Worm (Caenorhabditis elegans): ENCODE results near the gene Y34B4A.10.

Y34B4A.10 gene

DNA sequence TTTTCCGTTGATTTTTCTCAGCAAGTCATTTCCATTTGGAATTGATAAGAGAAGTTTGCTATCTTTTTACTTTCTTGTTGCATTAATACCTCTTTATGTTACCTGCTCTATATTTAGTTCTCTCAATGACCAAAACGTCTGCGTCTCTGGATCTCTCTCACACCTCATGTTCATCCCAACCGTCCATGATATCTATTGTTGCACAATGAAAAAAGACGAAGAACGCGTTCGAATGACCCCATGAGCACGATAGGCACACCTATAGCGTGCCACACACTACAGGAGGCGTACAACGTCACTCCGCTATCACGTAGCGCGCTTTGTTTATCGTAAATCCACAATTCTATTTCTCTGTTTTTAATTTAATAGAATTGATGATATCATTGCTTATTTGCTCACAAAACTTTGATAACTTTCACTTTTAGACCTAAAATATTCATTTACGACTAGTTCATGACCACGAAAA, 29.5 kb downstream of the Y34B4A.10 start, which contains the start of gene Y34B4A.2:
TSS of gene Y34B4A.2 (plus strand) at position 328 of the 466 bp plus-strand sequence.
- TF ChIP-seq unc-62 (GFP tag; optimal IDR thresholded peaks at IDR 0.05), result no peak

DNA sequence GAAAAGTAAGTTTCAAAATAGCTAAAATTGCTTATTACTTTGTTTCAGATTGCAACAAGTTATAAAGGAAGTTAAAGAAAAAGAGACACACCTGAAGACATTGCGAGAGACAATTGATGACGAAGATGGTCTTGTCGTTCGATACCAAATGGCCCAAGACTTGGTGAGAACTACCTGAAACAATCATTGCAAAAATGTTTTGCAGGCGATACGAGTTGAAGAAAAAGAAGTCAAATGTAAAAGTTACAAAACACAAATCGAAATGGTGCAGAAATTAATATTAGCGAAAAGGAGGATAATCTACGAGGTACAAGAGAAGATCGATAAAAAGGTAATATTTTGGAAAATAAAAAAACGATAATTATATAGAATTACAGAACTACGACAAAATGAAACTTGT, 30.0 kb downstream of the Y34B4A.10 start, which contains the start of gene rga-8:
TSS of gene rga-8 (minus strand) at position 101 of the 400 bp plus-strand sequence.
- TF ChIP-seq unc-62 (GFP tag; optimal IDR thresholded peaks at IDR 0.05), result no peak

DNA sequence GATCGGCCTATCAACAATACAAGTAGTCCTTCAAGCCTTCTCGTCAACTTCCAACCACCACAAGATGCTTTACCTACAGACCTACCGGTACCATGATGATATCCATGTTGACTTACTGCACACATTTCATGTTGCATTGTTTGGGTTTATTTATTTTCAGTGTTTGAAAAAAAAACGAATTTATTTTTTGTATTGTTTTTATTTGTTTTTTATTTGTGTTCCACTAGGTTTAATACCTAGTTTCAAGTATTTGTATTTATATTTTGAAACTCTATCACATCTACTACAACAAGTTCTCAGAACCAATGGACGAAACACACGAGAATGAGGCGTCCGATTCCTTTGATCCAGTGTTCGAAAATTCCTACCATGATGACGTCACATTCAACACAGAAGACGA, 33.8 kb downstream of the Y34B4A.10 start, which contains the start of gene vps-41:
TSS of gene vps-41 (plus strand) at position 301 of the 400 bp plus-strand sequence.
- no peak for TF ChIP-seq unc-62 (GFP tag; optimal IDR thresholded peaks at IDR 0.05)

DNA sequence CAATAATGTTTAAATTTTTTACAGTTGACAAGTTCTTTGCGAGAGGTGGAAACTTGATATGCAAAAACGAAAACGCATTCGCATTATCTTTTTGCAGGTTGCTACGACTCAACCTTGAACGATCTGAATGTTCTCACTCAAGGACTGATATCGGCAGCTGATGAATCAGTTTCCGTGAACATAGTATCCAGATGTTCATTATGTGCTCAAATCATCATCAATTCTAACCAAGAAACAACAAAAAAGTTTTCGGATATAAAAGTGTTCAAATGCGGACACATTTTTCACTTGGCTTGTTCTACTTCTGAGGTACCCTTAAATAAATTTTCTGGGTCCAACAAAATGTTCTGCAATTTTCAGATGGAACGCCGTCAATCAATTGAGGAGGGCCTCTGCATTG, 39.4 kb downstream of the Y34B4A.10 start:
- no peak for TF ChIP-seq unc-62 (GFP tag; optimal IDR thresholded peaks at IDR 0.05)

DNA sequence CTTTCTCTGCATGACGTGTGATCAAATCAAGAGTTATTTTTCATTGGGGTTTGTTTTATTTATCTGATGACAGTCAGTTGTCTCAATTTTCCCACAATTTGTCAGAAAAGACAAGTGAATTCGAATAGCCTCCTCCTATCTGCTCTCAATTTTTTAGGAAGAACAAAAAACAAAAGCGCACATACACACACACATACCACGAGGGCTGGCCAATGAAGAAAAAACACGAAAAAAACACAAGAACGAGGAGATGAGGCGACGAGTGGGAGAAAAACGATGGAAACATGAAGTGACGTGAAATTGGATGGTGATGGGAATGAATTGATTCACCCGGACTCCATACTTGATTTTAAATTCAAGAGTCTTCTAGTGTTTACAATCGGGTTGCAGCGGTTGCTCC, 44.2 kb downstream of the Y34B4A.10 start:
- TF ChIP-seq unc-62 (GFP tag; optimal IDR thresholded peaks at IDR 0.05), result no peak

DNA sequence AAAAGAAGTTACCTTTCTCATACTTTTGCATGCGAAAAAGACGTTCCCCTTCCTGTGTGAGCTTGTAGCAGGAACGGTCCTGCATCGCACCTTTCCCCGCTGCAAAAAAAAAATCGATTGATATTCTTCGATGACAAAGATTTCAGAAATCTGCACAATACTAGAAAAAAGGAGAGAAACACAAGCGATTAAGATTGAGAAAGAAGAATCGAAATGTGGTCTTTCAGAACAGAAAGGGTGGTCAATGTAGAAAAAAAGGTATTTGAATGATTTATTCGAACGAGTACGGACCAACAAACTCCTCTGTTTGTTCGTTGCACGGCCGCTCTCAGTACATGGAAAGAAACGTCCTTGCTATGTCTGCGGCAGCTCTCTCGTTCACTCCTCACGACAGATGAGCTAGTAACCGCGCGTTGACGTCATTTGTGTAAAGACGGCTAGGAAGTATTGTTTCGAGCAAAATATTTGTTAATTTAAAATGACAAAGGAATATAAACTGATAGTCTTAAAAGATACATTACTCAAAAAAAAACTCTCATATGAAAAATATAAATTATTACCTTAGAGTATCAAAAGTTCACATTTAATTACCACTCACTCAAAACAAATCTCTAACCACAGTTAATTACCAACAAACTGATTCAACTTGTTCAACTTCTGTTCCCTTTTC, 48.4 kb downstream of the Y34B4A.10 start, which contains the start of gene ift-81:
TSS of gene ift-81 (plus strand) at position 620 of the 670 bp plus-strand sequence.
- no peak for TF ChIP-seq unc-62 (GFP tag; optimal IDR thresholded peaks at IDR 0.05)
